Fruit fly (Drosophila melanogaster): ENCODE measurements around the gene CG42249.

The CG42249 gene

DNA sequence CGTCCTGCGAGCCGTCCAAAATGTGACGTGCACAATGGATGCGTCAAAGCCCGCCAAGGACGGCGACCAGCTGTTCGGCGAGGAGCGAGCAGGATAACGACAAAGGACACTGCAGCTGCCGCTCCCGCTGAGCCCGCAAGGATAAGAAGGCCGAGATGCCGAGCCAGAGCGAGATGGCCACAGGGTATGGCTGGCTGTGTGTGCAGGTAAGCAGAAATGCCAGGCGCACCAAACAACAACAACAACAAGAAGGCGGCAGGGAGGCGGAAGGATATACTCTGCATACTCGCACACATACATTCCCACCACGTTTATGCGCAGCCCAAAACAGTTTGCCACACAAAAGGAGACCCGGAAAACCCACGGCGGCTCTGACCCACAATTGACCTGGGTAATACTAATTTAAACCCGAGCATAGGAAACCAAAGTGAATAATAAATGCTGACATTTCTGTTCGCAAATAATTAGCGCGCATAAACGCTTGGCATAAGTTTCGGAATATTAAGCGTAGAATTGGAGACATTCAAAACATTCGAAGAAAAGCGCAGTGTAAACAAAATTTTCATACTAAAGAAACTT lies 50.6 kb downstream of the CG42249 start (continued):
- TF ChIP-seq Hr4 (GFP tag; optimal IDR thresholded peaks at IDR 0.05) (peak; percentile 25), CG1621 (tag; optimal IDR thresholded peaks at IDR 0.05) (no peak), Gug (GFP tag; IDR thresholded peaks at IDR 0.05) (0 out of 2 replicates have a peak, but pooled peaks have one; percentile 9), Eip78C (GFP tag) (peak; percentile 62), CG6276 (GFP tag; optimal IDR thresholded peaks at IDR 0.05) (no peak), Eip93F (GFP tag; optimal IDR thresholded peaks at IDR 0.05) (no peak), dsx (GFP tag; optimal IDR thresholded peaks at IDR 0.05; ENCODE audit: poor library complexity, severe bottlenecking) (peak; percentile 44), Ets21C (GFP tag; optimal IDR thresholded peaks at IDR 0.05) (no peak), Met (GFP tag; optimal IDR thresholded peaks at IDR 0.05) (peak; percentile 16), CG8119 (GFP tag; IDR thresholded peaks at IDR 0.05) (peak; percentile 33; the same call in 1 of the 3 replicates), Sox102F (GFP tag; optimal IDR thresholded peaks at IDR 0.05) (peak; percentile 20), CG31627 (GFP tag; optimal IDR thresholded peaks at IDR 0.05) (peak; percentile 30), achi (GFP tag; optimal IDR thresholded peaks at IDR 0.05) (peak; percentile 14), Ets96B (tag; optimal IDR thresholded peaks at IDR 0.05) (peak; percentile 38), CG11294 (GFP tag; IDR thresholded peaks at IDR 0.05) (no peak), acj6 (GFP tag; optimal IDR thresholded peaks at IDR 0.05) (peak; percentile 50), svp (GFP tag) (peak; percentile 76), Lpt (GFP tag; optimal IDR thresholded peaks at IDR 0.05) (no peak), fkh (GFP tag; optimal IDR thresholded peaks at IDR 0.05) (no peak), Smox (GFP tag; optimal IDR thresholded peaks at IDR 0.05) (peak; percentile 8), CG3032 (tag; optimal IDR thresholded peaks at IDR 0.05) (peak; percentile 29), CG10669 (GFP tag; optimal IDR thresholded peaks at IDR 0.05) (peak; percentile 44), CG10631 (GFP tag; optimal IDR thresholded peaks at IDR 0.05) (no peak), Eip75B (GFP tag; optimal IDR thresholded peaks at IDR 0.05) (peak; percentile 1), topi (GFP tag; optimal IDR thresholded peaks at IDR 0.05) (peak; percentile 51)

DNA sequence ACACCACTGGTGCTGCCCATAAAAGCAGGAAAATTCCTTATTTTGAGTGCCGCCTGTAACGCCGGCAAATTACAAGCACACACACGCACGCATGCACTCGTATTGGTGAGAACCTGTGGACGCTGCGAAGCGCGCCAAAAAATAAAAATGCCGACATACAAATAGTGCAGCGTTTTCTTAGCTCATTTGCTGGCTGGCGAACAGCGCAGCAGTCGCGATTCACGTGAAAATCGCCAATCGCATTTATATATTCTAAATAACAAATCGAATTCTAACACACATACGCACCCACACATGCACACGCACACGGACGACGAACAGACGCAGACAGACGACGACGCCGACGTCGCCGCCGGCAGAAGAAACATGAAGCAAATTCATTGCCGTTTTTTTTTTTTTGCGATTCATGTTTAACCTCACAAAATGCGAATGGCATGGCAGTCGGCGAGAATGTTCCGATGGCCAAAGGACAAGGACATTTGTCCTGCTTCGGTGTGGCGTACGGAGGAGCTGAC lies 51.5 kb downstream of the CG42249 start:
- TF ChIP-seq CG6163 (GFP tag; IDR thresholded peaks at IDR 0.05): 0 out of 3 replicates have a peak, but pooled peaks have one; percentile 5
- TF ChIP-seq Sox14 (GFP tag; optimal IDR thresholded peaks at IDR 0.05): no peak
- no peak for TF ChIP-seq Met (GFP tag; optimal IDR thresholded peaks at IDR 0.05)
- no peak for TF ChIP-seq Ets96B (tag; optimal IDR thresholded peaks at IDR 0.05)
- TF ChIP-seq CG15336 (GFP tag; IDR thresholded peaks at IDR 0.05): 0 out of 2 replicates have a peak, but pooled peaks have one; percentile 7
- no peak for TF ChIP-seq fkh (GFP tag; optimal IDR thresholded peaks at IDR 0.05)
- TF ChIP-seq CG6808 (GFP tag; optimal IDR thresholded peaks at IDR 0.05): peak; percentile 3
- no peak for TF ChIP-seq CG6854 (GFP tag; optimal IDR thresholded peaks at IDR 0.05)
- TF ChIP-seq Ets21C (GFP tag; optimal IDR thresholded peaks at IDR 0.05): no peak
- no peak for TF ChIP-seq Gug (GFP tag; IDR thresholded peaks at IDR 0.05)
- TF ChIP-seq achi (GFP tag; optimal IDR thresholded peaks at IDR 0.05): no peak
- TF ChIP-seq dac (GFP tag; optimal IDR thresholded peaks at IDR 0.05): no peak
- TF ChIP-seq CG3032 (tag; optimal IDR thresholded peaks at IDR 0.05): no peak
- TF ChIP-seq cyc (GFP tag; optimal IDR thresholded peaks at IDR 0.05): no peak
- no peak for TF ChIP-seq CG6792 (GFP tag; optimal IDR thresholded peaks at IDR 0.05)
- TF ChIP-seq CG11902 (GFP tag; optimal IDR thresholded peaks at IDR 0.05): no peak
- no peak for TF ChIP-seq Hr39 (GFP tag; optimal IDR thresholded peaks at IDR 0.05)
- no peak for TF ChIP-seq esn (GFP tag; optimal IDR thresholded peaks at IDR 0.05)
- no peak for TF ChIP-seq Smox (GFP tag; optimal IDR thresholded peaks at IDR 0.05)
- TF ChIP-seq CG7368 (GFP tag; optimal IDR thresholded peaks at IDR 0.05): no peak
- TF ChIP-seq net (GFP tag; optimal IDR thresholded peaks at IDR 0.05): no peak
- TF ChIP-seq Eip75B (GFP tag; optimal IDR thresholded peaks at IDR 0.05): no peak
- TF ChIP-seq spab (GFP tag; optimal IDR thresholded peaks at IDR 0.05): no peak
- TF ChIP-seq Blimp-1 (GFP tag; optimal IDR thresholded peaks at IDR 0.05): no peak
- no peak for TF ChIP-seq Sox15 (GFP tag; optimal IDR thresholded peaks at IDR 0.05)
- TF ChIP-seq Hr4 (GFP tag; optimal IDR thresholded peaks at IDR 0.05): no peak
- no peak for TF ChIP-seq salr (GFP tag; optimal IDR thresholded peaks at IDR 0.05)
- no peak for TF ChIP-seq CG8632 (GFP tag; optimal IDR thresholded peaks at IDR 0.05)
- no peak for TF ChIP-seq pdm3 (GFP tag; optimal IDR thresholded peaks at IDR 0.05)
- TF ChIP-seq CG11762 (GFP tag; optimal IDR thresholded peaks at IDR 0.05; ENCODE audit: insufficient read depth): no peak
- no peak for TF ChIP-seq CG11294 (GFP tag; IDR thresholded peaks at IDR 0.05)
- no peak for TF ChIP-seq lz (GFP tag; optimal IDR thresholded peaks at IDR 0.05)
- peak; percentile 30 for TF ChIP-seq Eip78C (GFP tag)
- TF ChIP-seq CG16779 (tag; optimal IDR thresholded peaks at IDR 0.05): no peak
- TF ChIP-seq CG8119 (GFP tag; IDR thresholded peaks at IDR 0.05): peak; percentile 28; the same call in 1 of the 3 replicates
- no peak for TF ChIP-seq fd59A (GFP tag; optimal IDR thresholded peaks at IDR 0.05)
- TF ChIP-seq Lpt (GFP tag; optimal IDR thresholded peaks at IDR 0.05): no peak
